Worm (Caenorhabditis elegans) whole organism, early embryonic: ENCODE measurements around the gene lron-13.

Source experiments
- B0310.2 ChIP-seq: sonication (generic microtip); optimal IDR thresholded peaks from 2 replicates; lab custom pipeline; 2016; ENCODE audit warnings: mild to moderate bottlenecking, missing genetic modification characterization, missing compliant biosample characterization
- F13C5.2 ChIP-seq: sonication (generic microtip); optimal IDR thresholded peaks from 2 replicates; lab custom pipeline; 2017; ENCODE audit warnings: mild to moderate bottlenecking, missing genetic modification characterization, inconsistent platforms, missing compliant biosample characterization
- aly-1 ChIP-seq: sonication (generic microtip); optimal IDR thresholded peaks from 2 replicates; lab custom pipeline; 2016; ENCODE audit warnings: missing genetic modification characterization, missing compliant biosample characterization
- ama-1 ChIP-seq: fragments of 150-350 bp; optimal IDR thresholded peaks from 2 replicates; lab custom pipeline; 2014
- ceh-13 ChIP-seq: fragments of 200-800 bp; sonication (Bioruptor generic); optimal IDR thresholded peaks from 2 replicates; lab custom pipeline; 2018; ENCODE audit warnings: mild to moderate bottlenecking, missing genetic modification characterization, missing compliant biosample characterization
- ceh-36 ChIP-seq: sonication (generic microtip); optimal IDR thresholded peaks from 2 replicates; lab custom pipeline; 2016; ENCODE audit warnings: missing genetic modification characterization, inconsistent platforms, missing compliant biosample characterization
- ets-7 ChIP-seq: sonication (generic microtip); optimal IDR thresholded peaks from 2 replicates; lab custom pipeline; 2016; ENCODE audit warnings: missing genotype, missing genetic modification characterization, missing compliant biosample characterization
- flt-1 ChIP-seq: fragments of 200-800 bp; sonication (Bioruptor generic); IDR thresholded peaks from 2 replicates; pipeline ENCODE4 v1.3.6; 2022; ENCODE audit warnings: missing genetic modification characterization, missing compliant biosample characterization
- hmbx-1 ChIP-seq: sonication (generic microtip); optimal IDR thresholded peaks from 2 replicates; lab custom pipeline; 2016; ENCODE audit warnings: mild to moderate bottlenecking, missing genetic modification characterization, missing compliant biosample characterization
- hmg-4 ChIP-seq: fragments of 200-800 bp; sonication (Bioruptor generic); optimal IDR thresholded peaks from 2 replicates; lab custom pipeline; 2018; ENCODE audit warnings: mild to moderate bottlenecking, missing genetic modification characterization, missing compliant biosample characterization
- hnd-1 ChIP-seq: sonication (generic microtip); optimal IDR thresholded peaks from 2 replicates; lab custom pipeline; 2016; ENCODE audit warnings: missing genetic modification characterization, missing compliant biosample characterization
- pes-1 ChIP-seq: fragments of 200-800 bp; sonication (Bioruptor generic); IDR thresholded peaks from 2 replicates; pipeline ENCODE4 v1.3.6; 2022; ENCODE audit warnings: missing genetic modification reagents, missing genetic modification characterization, missing compliant biosample characterization
- scrt-1 ChIP-seq: fragments of 200-800 bp; sonication (Bioruptor generic); IDR thresholded peaks from 2 replicates; pipeline ENCODE4 v1.3.6; 2022; ENCODE audit warnings: missing genetic modification characterization, missing compliant biosample characterization
- sea-1 ChIP-seq: fragments of 200-800 bp; sonication (Bioruptor generic); conservative IDR thresholded peaks from 2 replicates; pipeline ENCODE4 v1.3.6; 2022; ENCODE audit warnings: missing genetic modification characterization, missing compliant biosample characterization
- tbx-11 ChIP-seq: fragments of 200-800 bp; sonication (Bioruptor generic); IDR thresholded peaks from 2 replicates; pipeline ENCODE4 v1.3.6; 2022; ENCODE audit warnings: missing genetic modification characterization, missing compliant biosample characterization
- tbx-37 ChIP-seq: fragments of 200-800 bp; sonication (Bioruptor generic); conservative IDR thresholded peaks from 2 replicates; pipeline ENCODE4 v1.3.6; 2022; ENCODE audit warnings: missing genetic modification reagents, missing genetic modification characterization, missing compliant biosample characterization
- tra-4 ChIP-seq: sonication (generic microtip); optimal IDR thresholded peaks from 2 replicates; lab custom pipeline; 2017; ENCODE audit warnings: missing genetic modification characterization, missing compliant biosample characterization

The lron-13 gene

DNA sequence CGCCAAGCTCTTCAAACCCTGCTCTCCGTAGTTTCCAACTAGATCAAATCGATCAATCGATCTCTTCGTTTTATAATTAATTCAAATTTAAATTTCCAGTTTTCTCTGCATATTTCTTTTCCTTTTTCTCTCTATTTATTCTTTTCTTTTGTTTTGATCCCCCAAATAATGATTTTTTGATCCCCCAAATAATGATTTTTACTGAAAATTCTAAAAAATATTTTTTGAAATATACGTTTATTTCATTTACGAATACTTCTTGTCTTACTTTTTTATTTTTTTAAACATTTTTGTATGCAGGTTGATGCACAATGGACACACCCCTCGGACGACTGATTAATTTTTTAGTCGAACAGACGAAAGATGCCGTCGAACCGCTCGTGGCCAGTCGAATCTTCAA, 23.9 kb upstream of the lron-13 start, which contains the start of gene T28A8.4:
T28A8.4 (plus strand) TSS at position 301 of the 400 bp plus-strand sequence.
- no peak for TF ChIP-seq hmg-4 (GFP tag; lab: Kevin White, UChicago)
- no peak for TF ChIP-seq tra-4 (tag; lab: Kevin White, UChicago)
- no peak for TF ChIP-seq pes-1

- TF ChIP-seq ets-7 (tag; lab: Kevin White, UChicago): no peak
- TF ChIP-seq ceh-13 (GFP tag; lab: Kevin White, UChicago): no peak
- TF ChIP-seq ama-1: no peak
- TF ChIP-seq tbx-11: no peak
- TF ChIP-seq pes-1: no peak
- TF ChIP-seq tra-4 (tag; lab: Kevin White, UChicago): no peak
- no peak for TF ChIP-seq hnd-1
- no peak for TF ChIP-seq ceh-36 (tag; lab: Kevin White, UChicago)
- TF ChIP-seq B0310.2 (tag; lab: Kevin White, UChicago): no peak
- TF ChIP-seq F13C5.2 (tag; lab: Kevin White, UChicago): no peak
- no peak for TF ChIP-seq hmg-4 (GFP tag; lab: Kevin White, UChicago)
- no peak for TF ChIP-seq flt-1 (GFP tag; lab: Robert Waterston, UW)
- TF ChIP-seq hmbx-1 (tag; lab: Kevin White, UChicago): no peak
- no peak for TF ChIP-seq sea-1
- TF ChIP-seq tbx-37 (GFP tag; lab: Robert Waterston, UW): no peak
- TF ChIP-seq scrt-1: no peak
- no peak for TF ChIP-seq aly-1
Observed at ce11 chrIII:13505718-13506117, 21.5 kb upstream of the lron-13 start, which contains the start of gene T28A8.3. Gene T28A8.3, plus strand, starts transcription at chrIII:13506018.

DNA sequence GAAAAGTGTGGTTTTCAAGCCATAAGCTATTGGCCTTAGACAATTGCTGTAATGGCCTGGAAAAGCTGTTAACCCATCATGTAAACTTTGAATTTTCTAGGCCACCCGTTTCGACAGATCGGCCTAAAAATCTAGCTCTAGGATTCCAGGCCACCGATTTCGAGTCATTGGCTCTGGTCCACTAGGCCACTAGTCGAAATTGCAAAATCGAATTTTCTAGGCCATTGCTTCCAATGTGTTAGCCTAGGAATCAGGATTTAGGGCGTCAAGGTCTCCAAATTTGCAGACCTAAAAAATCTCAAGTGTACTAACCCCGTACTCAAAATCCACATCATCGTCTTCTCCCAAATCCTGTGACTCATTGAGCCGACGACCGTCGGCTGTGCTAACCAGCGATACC, 16.5 kb upstream of the lron-13 start:
- no peak for TF ChIP-seq B0310.2 (tag; lab: Kevin White, UChicago)
- TF ChIP-seq sea-1: no peak
- TF ChIP-seq F13C5.2 (tag; lab: Kevin White, UChicago): no peak
- TF ChIP-seq hmg-4 (GFP tag; lab: Kevin White, UChicago): no peak
- TF ChIP-seq hmbx-1 (tag; lab: Kevin White, UChicago): no peak
- no peak for TF ChIP-seq pes-1
- TF ChIP-seq aly-1: no peak
- no peak for TF ChIP-seq ceh-13 (GFP tag; lab: Kevin White, UChicago)
- TF ChIP-seq hnd-1: no peak
- TF ChIP-seq tbx-11: no peak
- TF ChIP-seq flt-1 (GFP tag; lab: Robert Waterston, UW): no peak

- TF ChIP-seq sea-1: no peak
- TF ChIP-seq aly-1: no peak
- TF ChIP-seq tbx-11: no peak
- no peak for TF ChIP-seq ama-1
- TF ChIP-seq B0310.2 (tag; lab: Kevin White, UChicago): no peak
- no peak for TF ChIP-seq scrt-1
- TF ChIP-seq F13C5.2 (tag; lab: Kevin White, UChicago): no peak
- TF ChIP-seq flt-1 (GFP tag; lab: Robert Waterston, UW): no peak
- TF ChIP-seq tra-4 (tag; lab: Kevin White, UChicago): no peak
Observed at ce11 chrIII:13514470-13514869, 12.8 kb upstream of the lron-13 start, which contains the start of gene mlh-1. Gene mlh-1, minus strand, starts transcription at chrIII:13514570.

- TF ChIP-seq hmbx-1 (tag; lab: Kevin White, UChicago) (no peak), hnd-1 (no peak), F13C5.2 (tag; lab: Kevin White, UChicago) (no peak), ama-1 (no peak), aly-1 (no peak), sea-1 (no peak), flt-1 (GFP tag; lab: Robert Waterston, UW) (no peak), ets-7 (tag; lab: Kevin White, UChicago) (no peak), tbx-11 (no peak), tra-4 (tag; lab: Kevin White, UChicago) (no peak), scrt-1 (no peak), B0310.2 (tag; lab: Kevin White, UChicago) (no peak), ceh-36 (tag; lab: Kevin White, UChicago) (no peak), ceh-13 (GFP tag; lab: Kevin White, UChicago) (no peak), hmg-4 (GFP tag; lab: Kevin White, UChicago) (no peak), tbx-37 (GFP tag; lab: Robert Waterston, UW) (no peak), pes-1 (no peak)
Observed at ce11 chrIII:13518437-13518836, 8.8 kb upstream of the lron-13 start.

DNA sequence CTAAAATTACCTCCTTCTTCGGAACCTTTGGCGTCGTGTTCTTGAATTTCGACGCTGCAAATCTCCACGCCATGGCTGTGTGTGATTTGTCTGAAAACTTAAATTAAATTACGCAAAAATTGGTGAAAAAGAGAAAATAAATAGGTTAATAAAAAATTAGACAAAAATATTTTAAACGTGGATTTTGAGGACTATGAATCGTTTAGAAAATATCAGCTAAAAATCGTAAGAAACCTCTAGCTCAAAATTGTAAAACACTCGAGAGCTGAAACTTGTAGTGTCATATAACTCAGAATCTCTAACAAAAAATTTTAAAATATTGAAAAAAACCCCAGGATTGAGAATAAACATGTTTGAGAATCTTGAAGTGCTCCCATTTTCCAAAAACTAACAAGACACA, 3.2 kb upstream of the lron-13 start, which contains the start of gene pod-1:
pod-1 (minus strand) TSS at position 101 of the 400 bp plus-strand sequence.
- TF ChIP-seq ets-7 (tag; lab: Kevin White, UChicago) (no peak), F13C5.2 (tag; lab: Kevin White, UChicago) (no peak), tbx-37 (GFP tag; lab: Robert Waterston, UW) (no peak), hmg-4 (GFP tag; lab: Kevin White, UChicago) (no peak), pes-1 (no peak), flt-1 (GFP tag; lab: Robert Waterston, UW) (no peak), hnd-1 (no peak), aly-1 (no peak), ceh-36 (tag; lab: Kevin White, UChicago) (no peak), tbx-11 (no peak)

DNA sequence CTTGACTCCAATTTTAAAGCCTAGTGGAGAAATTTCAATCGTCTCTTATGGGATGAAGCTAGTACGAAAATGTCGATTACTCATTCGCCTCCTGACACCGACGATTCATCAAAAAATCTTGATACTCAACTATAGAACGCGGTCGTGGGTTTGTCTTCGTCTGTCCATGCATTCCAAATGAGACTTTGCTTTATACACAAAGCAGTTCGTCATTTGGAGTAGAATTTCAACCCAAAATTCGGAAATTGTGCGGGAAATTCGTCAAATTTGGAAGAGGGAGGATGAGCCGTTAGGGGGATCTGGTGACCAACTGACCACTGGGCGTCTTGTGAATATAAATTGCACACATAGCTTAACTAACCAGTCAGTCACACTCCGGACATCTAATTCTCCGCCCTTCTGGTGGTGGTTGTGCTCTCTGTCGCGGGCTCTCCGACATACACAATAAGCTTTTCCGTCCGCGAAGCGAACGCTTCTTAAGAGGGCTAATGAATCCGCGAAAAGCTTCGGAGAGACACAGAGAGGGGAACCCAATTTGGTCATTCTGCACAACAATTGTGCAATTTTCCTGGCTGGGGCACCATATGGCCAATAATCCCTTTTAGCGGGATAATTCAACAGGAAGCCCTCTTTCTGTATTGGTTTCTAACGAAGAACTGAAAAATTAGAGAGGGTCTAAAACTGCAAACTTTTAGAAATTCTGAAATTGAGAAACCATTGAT, 2.0 kb upstream of the lron-13 start:
- TF ChIP-seq hnd-1: no peak

DNA sequence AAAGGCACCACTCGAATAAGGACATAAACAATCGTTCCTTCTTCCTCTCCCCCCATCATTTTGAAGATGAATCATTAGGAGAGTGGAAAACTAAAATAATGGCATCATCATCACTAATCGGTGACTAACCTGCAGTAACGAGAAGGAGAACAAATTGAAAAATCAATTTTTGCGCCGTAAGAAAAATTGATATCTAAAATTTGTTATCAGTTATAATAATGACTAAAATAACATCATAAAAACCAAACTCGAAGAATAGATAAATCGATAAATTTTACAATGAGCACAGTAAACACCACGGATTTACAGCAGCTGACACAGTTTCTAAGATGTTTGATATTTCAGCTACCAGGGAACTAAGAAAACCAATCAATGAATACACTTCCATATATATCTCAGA, 1.0 kb upstream of the lron-13 start:
- no peak for TF ChIP-seq pes-1
- no peak for TF ChIP-seq tra-4 (tag; lab: Kevin White, UChicago)
- no peak for TF ChIP-seq F13C5.2 (tag; lab: Kevin White, UChicago)
- no peak for TF ChIP-seq tbx-11
- TF ChIP-seq aly-1: no peak
- TF ChIP-seq flt-1 (GFP tag; lab: Robert Waterston, UW): no peak
- no peak for TF ChIP-seq ama-1
- TF ChIP-seq ceh-36 (tag; lab: Kevin White, UChicago): no peak
- TF ChIP-seq tbx-37 (GFP tag; lab: Robert Waterston, UW): no peak
- no peak for TF ChIP-seq hmg-4 (GFP tag; lab: Kevin White, UChicago)
- no peak for TF ChIP-seq ets-7 (tag; lab: Kevin White, UChicago)
